Worm (Caenorhabditis elegans): ENCODE data around the gene anmt-1.

DNA sequence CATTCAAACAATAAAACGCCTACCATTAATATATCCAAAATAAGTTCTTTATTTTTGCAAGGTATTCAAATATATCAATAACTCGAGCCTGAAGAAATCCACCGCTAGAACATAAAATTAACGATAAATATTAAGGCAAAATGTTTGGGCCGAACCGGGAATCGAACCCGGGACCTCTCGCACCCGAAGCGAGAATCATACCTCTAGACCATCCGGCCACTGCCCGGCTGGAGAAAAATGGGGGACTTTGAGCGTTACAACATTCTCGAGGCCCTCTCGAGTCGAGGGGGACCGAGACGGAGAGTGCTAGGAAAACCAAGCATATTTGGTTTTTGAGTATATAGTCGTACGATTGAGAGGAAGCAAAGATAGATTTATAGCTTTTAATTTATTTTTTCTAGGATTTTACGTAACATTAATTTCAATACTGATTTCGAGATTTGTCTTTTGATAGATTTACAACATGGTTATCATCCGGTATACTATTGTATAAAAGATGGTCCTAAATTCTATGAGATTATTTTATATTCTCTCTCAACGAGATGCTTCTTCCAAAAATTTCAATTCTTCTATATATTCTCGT, 34.3 kb upstream of the anmt-1 start, which contains the start of gene flp-23:
- peak; percentile 45 for TF ChIP-seq B0310.2 (tag; optimal IDR thresholded peaks at IDR 0.05)
- TF ChIP-seq tbx-11 (GFP tag; IDR thresholded peaks at IDR 0.05) = peak; percentile 74
- no peak for TF ChIP-seq ama-1 (optimal IDR thresholded peaks at IDR 0.05)
- peak; percentile 58 for TF ChIP-seq ets-7 (tag; optimal IDR thresholded peaks at IDR 0.05)
- peak; percentile 89 for TF ChIP-seq sea-1 (GFP tag; conservative IDR thresholded peaks at IDR 0.05)
- TF ChIP-seq flt-1 (GFP tag; IDR thresholded peaks at IDR 0.05) = peak; percentile 87
- peak; percentile 87 for TF ChIP-seq F13C5.2 (tag; optimal IDR thresholded peaks at IDR 0.05)
- peak; percentile 80; the same call in 1 of the 2 replicates for TF ChIP-seq tbx-37 (GFP tag; conservative IDR thresholded peaks at IDR 0.05)
- peak; percentile 85 for TF ChIP-seq hmg-4 (GFP tag; optimal IDR thresholded peaks at IDR 0.05)
- TF ChIP-seq hmbx-1 (tag; optimal IDR thresholded peaks at IDR 0.05) = peak; percentile 48
- TF ChIP-seq tra-4 (tag; optimal IDR thresholded peaks at IDR 0.05) = peak; percentile 59
